Fruit fly (Drosophila melanogaster) Kc167 (cell line): ENCODE data around the gene Sfp33A2.

Source experiments
- Myc ChIP-seq: fragments of >200 bp; optimal IDR thresholded peaks from 2 replicates; lab custom pipeline; 2017; ENCODE audit warnings: missing external identifiers
- Sin3A ChIP-seq: fragments of >200 bp; optimal IDR thresholded peaks from 2 replicates; lab custom pipeline; 2018; ENCODE audit warnings: missing external identifiers
- h ChIP-seq: fragments of >200 bp; optimal IDR thresholded peaks from 3 replicates; lab custom pipeline; 2018; ENCODE audit warnings: missing external identifiers
- insv ChIP-seq: fragments of >200 bp; optimal IDR thresholded peaks from 3 replicates; lab custom pipeline; 2018; ENCODE audit warnings: missing external identifiers
- psq ChIP-seq: fragments of >200 bp; optimal IDR thresholded peaks from 2 replicates; lab custom pipeline; 2017; ENCODE audit warnings: missing external identifiers
- ttk ChIP-seq: sonication (Bioruptor generic); optimal IDR thresholded peaks from 2 replicates; lab custom pipeline; 2017; ENCODE audit warnings: missing external identifiers

DNA sequence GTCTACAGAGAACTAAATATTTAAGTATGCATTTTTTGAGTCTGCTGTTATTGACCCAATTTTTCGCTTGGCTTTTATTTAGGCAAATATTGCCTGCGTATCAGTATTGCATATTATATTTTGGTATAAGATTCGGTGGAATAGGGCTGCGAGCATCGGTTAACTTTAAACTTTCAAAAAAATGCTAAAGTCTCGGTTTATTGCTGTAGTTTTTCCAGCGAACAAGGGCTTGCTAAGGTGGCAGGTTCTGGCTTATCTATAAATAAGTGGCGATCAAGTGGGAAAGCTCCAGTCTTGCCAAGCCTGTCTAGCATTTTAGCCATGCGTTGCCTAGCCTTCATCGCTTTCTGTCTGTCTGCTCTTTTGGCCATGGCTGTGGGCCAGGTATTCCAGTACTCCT, 2.9 kb downstream of the Sfp33A2 start, which contains the start of gene CG31704:
- TF ChIP-seq insv (lab: Kevin White, UChicago) (no peak), psq (lab: Kevin White, UChicago) (no peak), Myc (lab: Kevin White, UChicago) (no peak), ttk (lab: Kevin White, UChicago) (no peak), Sin3A (lab: Kevin White, UChicago) (no peak), h (lab: Kevin White, UChicago) (no peak)
